Worm (Caenorhabditis elegans) whole organism, L2 larva: ENCODE data around the gene H08J19.1.

Source experiments
- ZK546.5 ChIP-seq: sonication (generic microtip); optimal IDR thresholded peaks from 2 replicates; lab custom pipeline; 2017; ENCODE audit warnings: missing biosample characterization, missing genetic modification characterization
- alr-1 ChIP-seq: fragments of 150-350 bp; optimal IDR thresholded peaks from 2 replicates; lab custom pipeline; 2014; ENCODE audit warnings: missing biosample characterization, missing genetic modification characterization
- dmd-4 ChIP-seq: sonication (generic microtip); optimal IDR thresholded peaks from 2 replicates; lab custom pipeline; 2017; ENCODE audit warnings: missing biosample characterization, missing genetic modification characterization
- lin-11 ChIP-seq: fragments of 150-350 bp; sonication (generic microtip); optimal IDR thresholded peaks from 2 replicates; lab custom pipeline; 2014; ENCODE audit warnings: missing biosample characterization, missing genetic modification characterization, inconsistent platforms, mixed read lengths
- lin-39 ChIP-seq: fragments of 150-350 bp; optimal IDR thresholded peaks from 2 replicates; lab custom pipeline; 2014; ENCODE audit warnings: missing biosample characterization, missing genetic modification reagents, missing genetic modification characterization
- mdl-1 ChIP-seq, 2 experiments: fragments of 150-350 bp in 1 of 2; sonication (generic microtip) in 1 of 2; optimal IDR thresholded peaks; 2 replicates each; lab custom pipeline; 2017; ENCODE audit warnings: missing biosample characterization in 2 of 2, missing genetic modification characterization in 2 of 2
- nhr-11 ChIP-seq: fragments of 150-350 bp; optimal IDR thresholded peaks from 2 replicates; lab custom pipeline; 2014; ENCODE audit warnings: missing biosample characterization, missing genetic modification characterization
- nhr-12 ChIP-seq: fragments of 150-350 bp; optimal IDR thresholded peaks from 2 replicates; lab custom pipeline; 2014; ENCODE audit warnings: missing biosample characterization, missing genetic modification characterization
- nhr-6 ChIP-seq: fragments of 150-350 bp; optimal IDR thresholded peaks from 2 replicates; lab custom pipeline; 2014; ENCODE audit warnings: missing biosample characterization, missing genetic modification characterization
- sma-3 ChIP-seq: sonication (generic microtip); optimal IDR thresholded peaks from 2 replicates; lab custom pipeline; 2016; ENCODE audit warnings: missing genetic modification reagents, missing genetic modification characterization, missing compliant biosample characterization
- unc-39 ChIP-seq: fragments of 150-350 bp; optimal IDR thresholded peaks from 2 replicates; lab custom pipeline; 2014; ENCODE audit warnings: missing biosample characterization, missing genetic modification characterization
- zag-1 ChIP-seq: fragments of 150-350 bp; optimal IDR thresholded peaks from 2 replicates; lab custom pipeline; 2014; ENCODE audit warnings: missing biosample characterization, missing genetic modification characterization

DNA sequence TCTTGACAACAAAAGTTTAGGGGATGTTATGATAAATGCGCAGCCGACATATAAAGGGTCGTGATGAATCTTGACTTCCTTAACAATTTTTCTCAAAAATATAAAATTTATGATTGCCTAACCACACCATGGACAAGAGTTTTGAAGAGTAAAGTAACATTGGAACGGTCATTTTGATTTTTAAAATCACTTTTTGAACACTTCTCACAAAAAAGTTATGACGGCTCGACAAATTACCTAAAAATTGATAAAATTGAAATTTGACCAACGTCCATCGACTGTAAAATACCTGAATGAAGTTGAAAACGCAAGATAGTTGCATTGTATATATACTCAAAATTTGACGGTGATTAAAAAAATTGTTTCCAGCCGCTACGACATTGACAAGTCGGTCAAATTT lies 13.8 kb upstream of the H08J19.1 start:
- TF ChIP-seq zag-1 (tag; lab: Kevin White, UChicago) (no peak), nhr-11 (tag; lab: Kevin White, UChicago) (no peak), nhr-12 (tag; lab: Kevin White, UChicago) (no peak), alr-1 (tag; lab: Kevin White, UChicago) (no peak), lin-11 (tag; lab: Kevin White, UChicago) (no peak), ZK546.5 (tag; lab: Kevin White, UChicago) (no peak), nhr-6 (no peak), lin-39 (tag; lab: Kevin White, UChicago) (no peak), dmd-4 (no peak), unc-39 (tag; lab: Kevin White, UChicago) (no peak), mdl-1 (tag; optimal IDR thresholded peaks at IDR 0.05; lab: Kevin White, UChicago) (no peak), sma-3 (no peak)
